Fruit fly (Drosophila melanogaster) S2 (cell line): ENCODE measurements around the gene Dph1.

Source experiments
- CG8478 ChIP-seq: fragments of >200 bp; optimal IDR thresholded peaks from 2 replicates; lab custom pipeline; 2018
- CTCF ChIP-seq, 2 experiments: fragments of >200 bp; optimal IDR thresholded peaks; 2 replicates each; lab custom pipeline; 2018

Dph1 gene

DNA sequence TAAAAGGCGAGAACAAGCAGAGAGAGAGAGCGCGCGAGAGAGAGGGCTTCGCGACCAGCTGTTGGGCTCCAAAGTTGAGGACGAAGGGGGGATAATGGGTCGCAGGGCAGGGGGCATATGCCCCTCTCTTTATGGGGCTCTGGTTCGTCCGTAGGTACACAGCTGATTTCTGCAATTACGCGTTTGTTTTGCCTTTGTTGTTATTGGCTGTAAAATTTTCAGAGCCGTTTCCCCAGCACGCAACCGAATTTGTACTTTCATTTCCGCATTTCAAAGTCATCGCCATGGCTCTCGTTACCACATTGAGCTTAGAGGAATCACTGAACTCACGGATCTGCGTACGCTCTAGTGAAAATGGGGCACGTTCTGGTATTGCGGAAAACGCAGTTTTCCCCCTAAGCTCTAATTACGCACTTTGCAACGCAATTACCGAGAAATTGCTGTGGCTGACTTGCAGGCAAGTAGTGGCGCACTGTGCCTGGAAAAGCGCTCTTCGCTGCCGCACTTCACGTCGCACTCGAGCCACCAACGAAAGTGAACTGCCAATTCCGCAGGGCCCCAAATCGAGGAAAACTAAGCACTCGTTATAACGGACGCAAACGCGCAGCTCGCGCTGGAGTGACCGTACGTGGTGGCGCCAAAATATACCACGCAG, 11.3 kb upstream of the Dph1 start, which contains the start of gene CG11658:
Gene CG11658 (minus strand): TSS at position 576 of the 655 bp plus-strand sequence.
- TF ChIP-seq CG8478 (lab: Kevin White, UChicago) (no peak), CTCF (optimal IDR thresholded peaks at IDR 0.05; lab: Kevin White, UChicago) (no peak)

DNA sequence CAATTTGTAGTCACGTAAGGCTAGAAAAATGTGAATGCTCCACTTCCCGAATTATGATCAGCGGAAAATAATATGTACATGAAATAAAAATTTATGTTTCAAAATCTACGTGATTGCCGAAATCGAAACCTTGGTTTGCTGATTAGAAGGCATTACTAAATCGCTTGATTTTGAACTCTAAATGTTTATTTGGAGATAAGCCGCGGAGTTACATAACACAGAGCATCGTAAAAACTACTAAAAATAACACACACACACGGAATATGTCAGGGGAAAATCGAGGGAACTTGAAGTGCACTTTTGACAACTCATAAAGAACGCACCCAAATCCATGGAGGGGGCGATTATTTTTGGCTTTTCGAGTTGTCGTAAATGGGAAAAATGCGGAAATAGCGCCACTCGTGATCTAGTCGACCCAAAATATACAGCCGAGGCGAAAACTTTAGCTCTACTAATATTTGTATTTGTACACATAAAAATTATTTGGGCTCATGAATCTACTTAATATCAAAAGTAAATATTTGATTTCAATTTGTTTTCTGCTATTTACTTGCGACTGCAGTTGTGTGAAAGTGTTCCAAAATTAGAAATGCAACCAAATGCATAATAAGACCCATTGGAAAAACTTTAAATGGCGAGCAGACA, 8.3 kb upstream of the Dph1 start:
- TF ChIP-seq CG8478 (lab: Kevin White, UChicago) (no peak), CTCF (optimal IDR thresholded peaks at IDR 0.05; lab: Kevin White, UChicago) (no peak)

DNA sequence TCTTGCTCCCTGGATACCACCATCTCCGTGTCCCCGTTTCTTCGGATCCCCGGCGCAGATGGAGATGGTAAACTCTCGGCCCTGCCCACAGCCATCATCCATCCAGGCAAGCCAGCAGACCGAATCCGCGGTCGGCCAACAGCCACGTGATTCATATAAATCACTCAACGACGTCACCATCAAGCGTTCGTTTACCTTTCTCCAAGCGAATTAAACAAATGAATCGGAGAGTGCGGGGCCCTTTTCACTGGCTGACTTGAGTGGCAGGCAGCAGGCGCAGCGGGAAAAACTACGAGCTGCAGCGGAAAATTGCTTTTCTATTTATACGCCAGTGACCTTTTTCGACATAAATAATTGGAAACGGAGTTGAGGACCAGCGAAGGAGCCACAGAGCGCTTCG, 6.8 kb upstream of the Dph1 start:
- no peak for TF ChIP-seq CG8478 (lab: Kevin White, UChicago)
- no peak for TF ChIP-seq CTCF (optimal IDR thresholded peaks at IDR 0.05; lab: Kevin White, UChicago)

dm6 chr3L:11701649-11702048, 4.9 kb upstream of the Dph1 start:
- no peak for TF ChIP-seq CG8478 (lab: Kevin White, UChicago)
- TF ChIP-seq CTCF (optimal IDR thresholded peaks at IDR 0.05; lab: Kevin White, UChicago) = no peak

- TF ChIP-seq CG8478 (lab: Kevin White, UChicago) (no peak), CTCF (optimal IDR thresholded peaks at IDR 0.05; lab: Kevin White, UChicago) (no peak)
Measured at dm6 chr3L:11699163-11699562, 2.4 kb upstream of the Dph1 start, which contains the start of gene Dnai2. Gene Dnai2 (minus strand): TSS chr3L:11699263.

DNA sequence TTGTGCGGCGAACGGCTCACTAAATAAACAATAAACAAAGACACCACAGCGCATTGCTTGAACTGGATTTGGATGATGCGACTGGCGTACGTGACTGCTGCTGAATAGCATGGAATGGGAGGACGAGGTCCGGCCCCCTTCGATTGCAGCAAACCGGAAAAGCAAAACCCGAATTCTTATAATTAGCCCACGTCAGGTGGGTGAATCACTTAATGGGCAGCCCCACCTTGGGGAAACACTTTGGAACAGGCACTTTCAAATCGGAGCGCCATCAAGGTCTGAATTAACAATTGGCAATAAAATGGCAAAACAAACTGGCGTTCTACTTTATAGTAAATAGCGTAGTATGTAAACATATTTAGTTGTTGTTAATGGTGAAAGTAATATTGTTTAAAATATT, 936 bp downstream of the Dph1 start:
- no peak for TF ChIP-seq CG8478 (lab: Kevin White, UChicago)
- TF ChIP-seq CTCF (optimal IDR thresholded peaks at IDR 0.05; lab: Kevin White, UChicago) = no peak

DNA sequence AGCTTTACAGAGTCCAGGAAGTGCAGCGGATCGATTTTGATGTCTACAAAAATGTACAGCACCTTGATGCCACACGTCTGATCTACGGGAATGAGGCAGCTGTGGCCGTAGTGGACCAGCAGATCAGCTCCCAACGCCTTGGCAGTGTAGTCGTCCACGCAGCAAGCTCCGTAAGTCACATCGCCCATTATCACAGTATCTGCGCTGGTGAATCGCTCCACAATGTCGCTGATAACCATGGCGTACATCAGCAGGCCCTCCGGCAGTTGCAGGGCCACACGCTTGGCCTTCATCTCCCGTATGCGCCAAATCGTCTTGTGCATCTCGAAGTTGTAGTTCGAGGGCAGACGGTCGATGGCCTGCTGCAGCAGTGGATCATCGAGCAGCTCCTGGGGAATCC, 1.7 kb downstream of the Dph1 start:
- no peak for TF ChIP-seq CTCF (optimal IDR thresholded peaks at IDR 0.05; lab: Kevin White, UChicago)
- TF ChIP-seq CG8478 (lab: Kevin White, UChicago) = no peak

DNA sequence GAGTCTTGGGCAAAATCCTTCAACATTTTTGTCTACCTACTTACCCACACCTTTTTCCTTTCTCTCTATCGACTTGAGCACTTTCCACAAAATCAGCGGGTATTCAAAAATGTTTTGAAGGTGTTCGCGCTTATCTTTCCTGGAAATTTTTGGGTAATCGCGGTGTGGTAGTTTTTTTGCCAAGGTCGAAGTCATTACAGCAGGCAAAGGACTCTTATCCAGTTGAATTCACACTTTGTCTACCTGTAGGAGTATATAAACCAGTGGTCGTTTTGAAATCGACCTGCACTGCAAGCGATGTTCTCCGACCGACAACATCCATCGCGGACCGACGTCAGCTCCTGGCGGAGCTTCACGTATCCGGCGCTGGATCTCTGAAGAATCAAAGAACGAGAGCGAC, 3.9 kb downstream of the Dph1 start:
- no peak for TF ChIP-seq CTCF (optimal IDR thresholded peaks at IDR 0.05; lab: Kevin White, UChicago)
- no peak for TF ChIP-seq CG8478 (lab: Kevin White, UChicago)

dm6 chr3L:11691203-11691797, 5.5 kb downstream of the Dph1 start, which contains the start of the genes Pldn and CG14135:
Gene Pldn (minus strand): TSS chr3L:11691399.
Gene CG14135 (plus strand): TSS chr3L:11691571.
- TF ChIP-seq CG8478 (lab: Kevin White, UChicago) (no peak), CTCF (optimal IDR thresholded peaks at IDR 0.05; lab: Kevin White, UChicago) (peak in 1 of 2 experiments; percentile 12)

- TF ChIP-seq CG8478 (lab: Kevin White, UChicago) (no peak), CTCF (optimal IDR thresholded peaks at IDR 0.05; lab: Kevin White, UChicago) (no peak)
Measured at dm6 chr3L:11689832-11690602, 6.7 kb downstream of the Dph1 start.

- no peak for TF ChIP-seq CG8478 (lab: Kevin White, UChicago)
- TF ChIP-seq CTCF (optimal IDR thresholded peaks at IDR 0.05; lab: Kevin White, UChicago) = no peak
Measured at dm6 chr3L:11685876-11686275, 10.9 kb downstream of the Dph1 start.

DNA sequence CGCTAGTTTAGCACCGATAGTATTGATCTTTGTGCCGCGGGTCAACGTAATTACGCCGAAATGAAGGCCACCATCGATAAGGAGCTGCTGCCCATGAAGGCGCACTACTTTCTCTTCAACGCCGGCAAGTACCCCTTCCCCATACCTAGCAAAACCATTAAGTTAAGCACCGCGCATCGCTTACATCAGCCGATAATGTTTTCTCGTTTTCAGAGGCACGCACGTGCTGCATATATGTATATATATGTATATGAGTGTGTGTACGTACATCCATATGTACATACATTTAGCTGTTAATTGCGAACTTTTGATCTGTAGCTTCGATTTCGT, 12.3 kb downstream of the Dph1 start:
- TF ChIP-seq CG8478 (lab: Kevin White, UChicago) = no peak
- no peak for TF ChIP-seq CTCF (optimal IDR thresholded peaks at IDR 0.05; lab: Kevin White, UChicago)

DNA sequence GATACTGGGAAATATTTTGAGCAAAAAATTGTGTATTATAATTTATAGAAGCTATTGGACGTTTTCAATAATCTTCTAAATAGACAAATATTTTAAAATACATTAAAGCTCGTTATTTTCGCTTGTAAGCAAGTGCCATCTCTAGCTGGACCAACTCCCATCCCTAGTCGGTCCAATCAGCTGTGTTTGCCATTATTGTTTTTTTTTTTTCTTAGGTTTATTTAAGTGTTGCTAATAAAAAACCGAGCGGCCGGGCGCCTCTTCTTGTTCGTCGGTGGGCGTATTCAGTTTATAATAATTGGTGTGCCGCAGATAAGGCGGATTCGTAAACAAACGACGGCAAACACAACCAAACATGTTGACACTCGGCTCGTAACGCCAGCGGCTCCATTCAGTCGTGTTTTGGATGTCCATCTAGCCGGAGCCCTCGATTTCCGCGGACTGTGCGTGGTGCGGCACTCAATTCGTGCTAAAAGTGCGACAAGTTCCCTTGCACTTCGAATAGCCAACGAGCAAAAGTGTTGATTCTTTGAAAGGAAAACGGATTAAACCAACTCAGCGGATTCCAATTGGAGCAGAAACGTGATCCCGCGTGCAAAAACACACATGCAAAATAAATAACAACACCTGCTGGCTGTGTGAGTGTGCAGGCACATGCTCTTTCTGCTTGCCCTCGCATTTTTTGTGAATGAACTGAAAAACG, 12.8 kb downstream of the Dph1 start, which contains the start of gene Sugb:
Gene Sugb (plus strand): TSS at position 162 of the 703 bp plus-strand sequence.
- TF ChIP-seq CTCF (optimal IDR thresholded peaks at IDR 0.05; lab: Kevin White, UChicago) (no peak), CG8478 (lab: Kevin White, UChicago) (no peak)

dm6 chr3L:11681794-11682193, 15.0 kb downstream of the Dph1 start, which contains the start of gene TfIIEalpha:
Gene TfIIEalpha (plus strand): TSS chr3L:11682038.
- peak; percentile 41 to 56 for TF ChIP-seq CTCF (optimal IDR thresholded peaks at IDR 0.05; lab: Kevin White, UChicago)
- no peak for TF ChIP-seq CG8478 (lab: Kevin White, UChicago)
